Fruit fly (Drosophila melanogaster) whole organism, embryonic: Measurements from ENCODE around the gene Spt6.
A peak's percentile ranks its signal among the peaks of the same experiment; 100 is the strongest.

Source experiments
- Abd-B ChIP-seq: fragments of 200-800 bp; sonication (Bioruptor generic); optimal IDR thresholded peaks from 2 replicates; lab custom pipeline; 2018; ENCODE audit warnings: missing biosample characterization, mild to moderate bottlenecking, missing genetic modification characterization, moderate library complexity
- B-H1 ChIP-seq: fragments of 200-800 bp; sonication (Bioruptor generic); IDR thresholded peaks from 3 replicates; pipeline ENCODE4 v1.3.6; 2022; ENCODE audit warnings: missing biosample characterization, missing genetic modification characterization
- BEAF-32 ChIP-seq: fragments of 200-800 bp; sonication (Bioruptor generic); optimal IDR thresholded peaks from 3 replicates; lab custom pipeline; 2017; ENCODE audit warnings: missing biosample characterization, missing genetic modification characterization, mild to moderate bottlenecking, moderate library complexity, missing genetic modification reagents
- C15 ChIP-seq: fragments of 200-800 bp; sonication (Bioruptor generic); IDR thresholded peaks from 3 replicates; pipeline ENCODE4 v1.3.6; 2022; ENCODE audit warnings: missing biosample characterization, missing genetic modification characterization
- CG10267 ChIP-seq: fragments of 200-800 bp; sonication (Bioruptor generic); optimal IDR thresholded peaks from 2 replicates; lab custom pipeline; 2018; ENCODE audit warnings: missing biosample characterization, mild to moderate bottlenecking, missing genetic modification characterization, moderate library complexity
- CG10431 ChIP-seq: fragments of 200-800 bp; sonication (Bioruptor generic); optimal IDR thresholded peaks from 3 replicates; lab custom pipeline; 2018; ENCODE audit warnings: missing biosample characterization, mild to moderate bottlenecking, missing genetic modification characterization
- CG10543 ChIP-seq: fragments of 200-800 bp; sonication (Bioruptor generic); optimal IDR thresholded peaks from 3 replicates; lab custom pipeline; 2017; ENCODE audit warnings: missing biosample characterization, mild to moderate bottlenecking, missing genetic modification characterization, moderate library complexity
- CG10979 ChIP-seq: fragments of 200-800 bp; sonication (Bioruptor generic); optimal IDR thresholded peaks from 2 replicates; lab custom pipeline; 2018; ENCODE audit warnings: missing biosample characterization, mild to moderate bottlenecking, missing genetic modification characterization, moderate library complexity
- CG11696 ChIP-seq: fragments of 200-800 bp; sonication (Bioruptor generic); IDR thresholded peaks from 2 replicates; pipeline ENCODE4 v1.3.6; 2022; ENCODE audit warnings: missing biosample characterization, missing genetic modification characterization
- CG12219 ChIP-seq: fragments of 200-800 bp; sonication (Bioruptor generic); optimal IDR thresholded peaks from 3 replicates; lab custom pipeline; 2018; ENCODE audit warnings: missing biosample characterization, mild to moderate bottlenecking, missing genetic modification characterization
- CG16863 ChIP-seq: fragments of 200-800 bp; sonication (Bioruptor generic); optimal IDR thresholded peaks from 3 replicates; lab custom pipeline; 2016; ENCODE audit warnings: missing biosample characterization, missing genetic modification characterization
- CG17328 ChIP-seq: fragments of 200-800 bp; sonication (Bioruptor generic); IDR thresholded peaks from 2 replicates; pipeline ENCODE4 v1.3.6; 2022; ENCODE audit warnings: missing biosample characterization, missing genetic modification characterization
- CG17568 ChIP-seq: fragments of 200-800 bp; sonication (Bioruptor generic); optimal IDR thresholded peaks from 2 replicates; lab custom pipeline; 2018; ENCODE audit warnings: missing biosample characterization, mild to moderate bottlenecking, missing genetic modification characterization, moderate library complexity
- CG18599 ChIP-seq: fragments of 200-800 bp; sonication (Bioruptor generic); optimal IDR thresholded peaks from 3 replicates; lab custom pipeline; 2017; ENCODE audit warnings: missing biosample characterization, missing genetic modification characterization, mild to moderate bottlenecking, moderate library complexity, missing genetic modification reagents
- CG18764 ChIP-seq: fragments of 200-800 bp; sonication (Bioruptor generic); optimal IDR thresholded peaks from 3 replicates; lab custom pipeline; 2016; ENCODE audit warnings: missing biosample characterization, missing genetic modification characterization
- CG2120 ChIP-seq: fragments of 200-800 bp; sonication (Bioruptor generic); optimal IDR thresholded peaks from 3 replicates; lab custom pipeline; 2016; ENCODE audit warnings: missing biosample characterization, missing genetic modification characterization
- CG3281 ChIP-seq: fragments of 200-800 bp; sonication (Bioruptor generic); optimal IDR thresholded peaks from 3 replicates; lab custom pipeline; 2017; ENCODE audit warnings: missing biosample characterization, mild to moderate bottlenecking, missing genetic modification characterization
- CG6654 ChIP-seq: fragments of 200-800 bp; sonication (Bioruptor generic); optimal IDR thresholded peaks from 2 replicates; lab custom pipeline; 2017; ENCODE audit warnings: missing biosample characterization, mild to moderate bottlenecking, missing genetic modification characterization
- CG6854 ChIP-seq: fragments of 200-800 bp; sonication (Bioruptor generic); optimal IDR thresholded peaks from 3 replicates; lab custom pipeline; 2017; ENCODE audit warnings: missing biosample characterization, mild to moderate bottlenecking, missing genetic modification characterization
- CG9817 ChIP-seq: fragments of 200-800 bp; sonication (Bioruptor generic); optimal IDR thresholded peaks from 2 replicates; lab custom pipeline; 2018; ENCODE audit warnings: missing biosample characterization, mild to moderate bottlenecking, missing genetic modification characterization, moderate library complexity
- CG9876 ChIP-seq: fragments of 200-800 bp; sonication (Bioruptor generic); optimal IDR thresholded peaks from 2 replicates; lab custom pipeline; 2016; ENCODE audit warnings: missing biosample characterization, missing genetic modification characterization
- Dfd ChIP-seq, 2 experiments: fragments of >200 bp; optimal IDR thresholded peaks; 2 replicates each; lab custom pipeline; 2017; ENCODE audit warnings: missing biosample characterization in 2 of 2, missing genetic modification characterization in 2 of 2
- Dip2 ChIP-seq: fragments of 200-800 bp; sonication (Bioruptor generic); IDR thresholded peaks from 2 replicates; pipeline ENCODE4 v1.3.6; 2022; ENCODE audit warnings: missing biosample characterization, missing genetic modification characterization
- Fer2 ChIP-seq: fragments of 200-800 bp; sonication (Bioruptor generic); optimal IDR thresholded peaks from 2 replicates; lab custom pipeline; 2018; ENCODE audit warnings: missing biosample characterization, mild to moderate bottlenecking, missing genetic modification characterization, moderate library complexity
- HLHmδ ChIP-seq: fragments of 200-800 bp; sonication (Bioruptor generic); optimal IDR thresholded peaks from 2 replicates; lab custom pipeline; 2018; ENCODE audit warnings: missing biosample characterization, mild to moderate bottlenecking, missing genetic modification characterization, moderate library complexity
- Hand ChIP-seq: fragments of 200-800 bp; sonication (Bioruptor generic); optimal IDR thresholded peaks from 2 replicates; lab custom pipeline; 2017; ENCODE audit warnings: mild to moderate bottlenecking, missing biosample characterization, missing genetic modification reagents, missing genetic modification characterization
- Kr ChIP-seq: fragments of 200-800 bp; sonication (Bioruptor generic); optimal IDR thresholded peaks from 2 replicates; lab custom pipeline; 2017; ENCODE audit warnings: missing biosample characterization, mild to moderate bottlenecking, missing genetic modification characterization
- MESR4 ChIP-seq: fragments of 200-800 bp; sonication (Bioruptor generic); optimal IDR thresholded peaks from 2 replicates; lab custom pipeline; 2018; ENCODE audit warnings: missing biosample characterization, mild to moderate bottlenecking, missing genetic modification characterization, moderate library complexity
- Myb ChIP-seq: fragments of 200-800 bp; sonication (Bioruptor generic); optimal IDR thresholded peaks from 2 replicates; lab custom pipeline; 2016; ENCODE audit warnings: missing biosample characterization, missing genetic modification characterization
- Six4 ChIP-seq: fragments of 200-800 bp; sonication (Bioruptor generic); optimal IDR thresholded peaks from 2 replicates; lab custom pipeline; 2016; ENCODE audit warnings: missing biosample characterization, missing genetic modification characterization
- Sox100B ChIP-seq: fragments of 200-800 bp; sonication (Bioruptor generic); optimal IDR thresholded peaks from 3 replicates; lab custom pipeline; 2018; ENCODE audit warnings: missing biosample characterization, mild to moderate bottlenecking, missing genetic modification characterization
- Taf1 ChIP-seq: fragments of 200-800 bp; sonication (Bioruptor generic); IDR thresholded peaks from 2 replicates; pipeline ENCODE4 v1.3.6; 2022; ENCODE audit warnings: missing biosample characterization, missing genetic modification characterization
- Xbp1 ChIP-seq: fragments of 200-800 bp; sonication (Bioruptor generic); optimal IDR thresholded peaks from 3 replicates; lab custom pipeline; 2016; ENCODE audit warnings: missing biosample characterization, mild to moderate bottlenecking, missing genetic modification characterization
- az2 ChIP-seq: fragments of 200-800 bp; sonication (Bioruptor generic); optimal IDR thresholded peaks from 3 replicates; lab custom pipeline; 2016; ENCODE audit warnings: missing biosample characterization, missing genetic modification characterization
- cas ChIP-seq: fragments of 200-800 bp; sonication (Bioruptor generic); IDR thresholded peaks from 2 replicates; pipeline ENCODE4 v1.3.6; 2022; ENCODE audit warnings: missing biosample characterization, missing genetic modification characterization
- croc ChIP-seq: fragments of 200-800 bp; sonication (Bioruptor generic); conservative IDR thresholded peaks from 3 replicates; pipeline ENCODE4 v1.3.6; 2022; ENCODE audit warnings: missing biosample characterization, missing genetic modification characterization
- cwo ChIP-seq: fragments of 200-800 bp; sonication (Bioruptor generic); optimal IDR thresholded peaks from 3 replicates; lab custom pipeline; 2017; ENCODE audit warnings: missing biosample characterization, missing genetic modification characterization, mild to moderate bottlenecking, moderate library complexity, missing genetic modification reagents
- danr ChIP-seq: fragments of 200-800 bp; sonication (Bioruptor generic); IDR thresholded peaks from 2 replicates; pipeline ENCODE4 v1.3.6; 2022; ENCODE audit warnings: missing biosample characterization, missing genetic modification characterization
- dm ChIP-seq: fragments of 200-800 bp; sonication (Bioruptor generic); optimal IDR thresholded peaks from 3 replicates; lab custom pipeline; 2016; ENCODE audit warnings: missing biosample characterization, missing genetic modification characterization
- en ChIP-seq: fragments of 200-800 bp; sonication (Bioruptor generic); optimal IDR thresholded peaks from 2 replicates; lab custom pipeline; 2016; ENCODE audit warnings: missing biosample characterization, missing genetic modification characterization
- hb ChIP-seq: fragments of 200-800 bp; sonication (Bioruptor generic); IDR thresholded peaks from 3 replicates; pipeline ENCODE4 v1.3.6; 2022; ENCODE audit warnings: missing biosample characterization, missing genetic modification characterization; ENCODE audit not compliant: partially characterized antibody
- kah ChIP-seq: fragments of 200-800 bp; sonication (Bioruptor generic); optimal IDR thresholded peaks from 2 replicates; lab custom pipeline; 2018; ENCODE audit warnings: missing biosample characterization, mild to moderate bottlenecking, missing genetic modification characterization
- luna ChIP-seq: fragments of 200-800 bp; sonication (Bioruptor generic); optimal IDR thresholded peaks from 2 replicates; lab custom pipeline; 2016; ENCODE audit warnings: missing biosample characterization, missing genetic modification characterization
- nom ChIP-seq: fragments of 200-800 bp; sonication (Bioruptor generic); optimal IDR thresholded peaks from 2 replicates; lab custom pipeline; 2017; ENCODE audit warnings: missing biosample characterization, missing genetic modification characterization, mild to moderate bottlenecking, moderate library complexity, missing genetic modification reagents
- onecut ChIP-seq: fragments of 200-800 bp; sonication (Bioruptor generic); IDR thresholded peaks from 2 replicates; pipeline ENCODE4 v1.3.6; 2022; ENCODE audit warnings: missing biosample characterization, missing genetic modification characterization
- pb ChIP-seq: fragments of 200-800 bp; sonication (Bioruptor generic); optimal IDR thresholded peaks from 3 replicates; lab custom pipeline; 2016; ENCODE audit warnings: missing biosample characterization, missing genetic modification characterization
- sd ChIP-seq: fragments of 200-800 bp; sonication (Bioruptor generic); optimal IDR thresholded peaks from 3 replicates; lab custom pipeline; 2018; ENCODE audit warnings: missing biosample characterization, mild to moderate bottlenecking, missing genetic modification characterization, moderate library complexity
- vnd ChIP-seq: fragments of 200-800 bp; sonication (Bioruptor generic); IDR thresholded peaks from 3 replicates; pipeline ENCODE4 v1.3.6; 2022; ENCODE audit warnings: missing biosample characterization, missing genetic modification characterization; ENCODE audit not compliant: partially characterized antibody
- vvl ChIP-seq: fragments of 200-800 bp; sonication (Bioruptor generic); IDR thresholded peaks from 2 replicates; pipeline ENCODE4 v1.3.6; 2022; ENCODE audit warnings: missing biosample characterization, missing genetic modification characterization
- yki ChIP-seq: fragments of >200 bp; optimal IDR thresholded peaks from 3 replicates; lab custom pipeline; 2018

The Spt6 gene

DNA sequence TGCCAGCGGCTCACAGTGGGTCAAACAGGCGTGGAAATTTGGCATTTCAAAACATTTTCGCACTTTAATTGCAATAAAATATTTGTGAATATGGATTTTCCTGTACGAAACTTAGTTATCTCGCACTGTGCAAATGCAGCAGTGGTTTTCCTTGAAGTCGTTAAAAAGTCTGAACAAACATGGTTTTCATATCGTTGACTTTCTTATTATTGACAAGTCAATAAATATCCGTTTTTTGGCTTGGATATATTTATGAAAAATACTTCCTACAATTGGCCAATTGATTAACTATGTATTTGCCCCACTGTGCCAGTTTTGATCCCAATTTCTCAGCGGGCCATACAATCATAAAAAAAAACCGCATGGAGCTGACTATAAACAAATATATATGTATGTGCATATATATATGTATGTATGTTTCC, 2.1 kb upstream of the Spt6 start (continued):
- 0 out of 3 replicates have a peak, but pooled peaks have one; percentile 36 for TF ChIP-seq hb (GFP tag; lab: Robert Waterston, UW)
- peak; percentile 89 for TF ChIP-seq onecut (GFP tag; lab: Robert Waterston, UW)
- TF ChIP-seq croc (GFP tag; lab: Robert Waterston, UW) = peak; percentile 94
- TF ChIP-seq kah (GFP tag; lab: Kevin White, UChicago) = peak; percentile 92
- peak; percentile 90 for TF ChIP-seq CG10267 (tag; lab: Kevin White, UChicago)
- peak; percentile 95 for TF ChIP-seq Abd-B (GFP tag; lab: Kevin White, UChicago)
- peak; percentile 97 for TF ChIP-seq Xbp1
- TF ChIP-seq C15 (GFP tag; lab: Robert Waterston, UW) = peak; percentile 82
- peak; percentile 90 for TF ChIP-seq cas (GFP tag; lab: Robert Waterston, UW)
- TF ChIP-seq cwo (GFP tag; lab: Kevin White, UChicago) = peak; percentile 93
- no peak for TF ChIP-seq Dfd (GFP tag; optimal IDR thresholded peaks at IDR 0.05; lab: Kevin White, UChicago)
- peak; percentile 94 for TF ChIP-seq CG2120 (GFP tag; lab: Kevin White, UChicago)
- TF ChIP-seq Myb (GFP tag; lab: Kevin White, UChicago) = peak; percentile 82
- peak; percentile 65 for TF ChIP-seq Dip2
- peak; percentile 95 for TF ChIP-seq CG3281 (GFP tag; lab: Kevin White, UChicago)
- TF ChIP-seq MESR4 (GFP tag; lab: Kevin White, UChicago) = peak; percentile 26
- TF ChIP-seq az2 (GFP tag; lab: Kevin White, UChicago) = peak; percentile 98
- TF ChIP-seq CG9876 (GFP tag; lab: Kevin White, UChicago) = peak; percentile 90
- peak; percentile 82 for TF ChIP-seq CG11696 (GFP tag; lab: Robert Waterston, UW)
- TF ChIP-seq Fer2 (tag; lab: Kevin White, UChicago) = peak; percentile 84
- TF ChIP-seq pb (GFP tag; lab: Kevin White, UChicago) = peak; percentile 91
- peak; percentile 95 for TF ChIP-seq vvl (GFP tag; lab: Robert Waterston, UW)
- TF ChIP-seq CG10543 (GFP tag; lab: Kevin White, UChicago) = peak; percentile 91
- TF ChIP-seq CG12219 (GFP tag; lab: Kevin White, UChicago) = peak; percentile 95
- TF ChIP-seq B-H1 (GFP tag; lab: Robert Waterston, UW) = peak; percentile 93
- peak; percentile 87 for TF ChIP-seq dm (GFP tag; lab: Kevin White, UChicago)
- no peak for TF ChIP-seq Kr (GFP tag; lab: Kevin White, UChicago)
- no peak for TF ChIP-seq yki
- TF ChIP-seq CG18764 (GFP tag; lab: Kevin White, UChicago) = peak; percentile 91
- TF ChIP-seq sd = peak; percentile 87
- TF ChIP-seq CG17568 (GFP tag; lab: Kevin White, UChicago) = peak; percentile 91
- peak; percentile 97 for TF ChIP-seq CG16863 (GFP tag; lab: Kevin White, UChicago)
- TF ChIP-seq CG10979 (tag; lab: Kevin White, UChicago) = peak; percentile 95
- TF ChIP-seq CG9817 (tag; lab: Kevin White, UChicago) = peak; percentile 91
- peak; percentile 96 for TF ChIP-seq en
- TF ChIP-seq CG17328 (GFP tag; lab: Robert Waterston, UW) = peak; percentile 94
- 0 out of 3 replicates have a peak, but pooled peaks have one; percentile 29 for TF ChIP-seq vnd (GFP tag; lab: Robert Waterston, UW)
- TF ChIP-seq luna = peak; percentile 80
- peak; percentile 99 for TF ChIP-seq Sox100B
- peak; percentile 86 for TF ChIP-seq CG6654 (GFP tag; lab: Kevin White, UChicago)
- TF ChIP-seq BEAF-32 (GFP tag; lab: Kevin White, UChicago) = peak; percentile 7
- peak; percentile 92 for TF ChIP-seq CG6854 (GFP tag; lab: Kevin White, UChicago)
- TF ChIP-seq danr (GFP tag; lab: Robert Waterston, UW) = peak; percentile 93
- peak; percentile 94 for TF ChIP-seq CG18599
- TF ChIP-seq Six4 (GFP tag; lab: Kevin White, UChicago) = peak; percentile 94
- TF ChIP-seq HLHmδ (GFP tag; lab: Kevin White, UChicago) = no peak
- peak; percentile 50 for TF ChIP-seq CG10431 (GFP tag; lab: Kevin White, UChicago)
- peak; percentile 54 for TF ChIP-seq nom (GFP tag; lab: Kevin White, UChicago)
- peak; percentile 78 for TF ChIP-seq Hand
- peak; percentile 69 for TF ChIP-seq Taf1 (GFP tag; lab: Robert Waterston, UW)
